Worm (Caenorhabditis elegans) whole organism, L1 larva: ENCODE results near the gene T28F3.11.

ENCODE experiments used
- C04F5.9 ChIP-seq: sonication (generic microtip); optimal IDR thresholded peaks from 2 replicates; lab custom pipeline; 2016; ENCODE audit warnings: missing genetic modification characterization, missing compliant biosample characterization
- C34B4.2 ChIP-seq: sonication (generic microtip); optimal IDR thresholded peaks from 2 replicates; lab custom pipeline; 2017; ENCODE audit warnings: mild to moderate bottlenecking, missing genetic modification characterization, missing compliant biosample characterization
- Y116A8C.19 ChIP-seq: sonication (generic microtip); optimal IDR thresholded peaks from 2 replicates; lab custom pipeline; 2016; ENCODE audit warnings: missing compliant biosample characterization, missing genetic modification characterization, borderline replicate concordance
- aha-1 ChIP-seq: fragments of 150-350 bp; optimal IDR thresholded peaks from 2 replicates; lab custom pipeline; 2014; ENCODE audit warnings: missing biosample characterization, missing genetic modification characterization
- alr-1 ChIP-seq: fragments of 200-800 bp; sonication (Bioruptor generic); optimal IDR thresholded peaks from 2 replicates; lab custom pipeline; 2018; ENCODE audit warnings: borderline replicate concordance, mild to moderate bottlenecking, missing genetic modification characterization, missing compliant biosample characterization
- ama-1 ChIP-seq: fragments of 150-350 bp; optimal IDR thresholded peaks from 2 replicates; lab custom pipeline; 2014
- ceh-63 ChIP-seq: fragments of 200-800 bp; sonication (Bioruptor generic); optimal IDR thresholded peaks from 2 replicates; lab custom pipeline; 2018; ENCODE audit warnings: mild to moderate bottlenecking, missing genetic modification characterization, missing compliant biosample characterization
- ceh-82 ChIP-seq, 3 experiments: fragments of 150-350 bp in 1 of 3; sonication (generic microtip) in 2 of 3; optimal IDR thresholded peaks; 2 replicates each; lab custom pipeline; 2014 to 2017; ENCODE audit warnings: missing biosample characterization in 3 of 3, missing genetic modification characterization in 3 of 3
- ceh-88 ChIP-seq: fragments of 200-800 bp; sonication (Bioruptor generic); IDR thresholded peaks from 2 replicates; pipeline ENCODE4 v1.3.6; 2022; ENCODE audit warnings: missing genetic modification characterization, missing compliant biosample characterization
- ces-1 ChIP-seq: fragments of 150-350 bp; optimal IDR thresholded peaks from 2 replicates; lab custom pipeline; 2014; ENCODE audit warnings: missing biosample characterization, missing genetic modification reagents, missing genetic modification characterization
- dpl-1 ChIP-seq, 3 experiments: fragments of 150-350 bp in 2 of 3; sonication (generic microtip) in 1 of 3; optimal IDR thresholded peaks; 2 replicates each; lab custom pipeline; 2014 to 2017; ENCODE audit warnings: missing biosample characterization in 3 of 3, missing genetic modification characterization in 3 of 3, missing genetic modification reagents in 3 of 3
- efl-1 ChIP-seq, 4 experiments: fragments of 150-350 bp; optimal IDR thresholded peaks in 3 of 4; peaks in 1 of 4; 1 replicate in 1 of 4; 2 replicates in 3 of 4; lab custom pipeline; 2014; ENCODE audit warnings: missing biosample characterization in 2 of 4, missing genetic modification characterization in 2 of 4, missing genetic modification reagents in 2 of 4
- egl-13 ChIP-seq: sonication (generic microtip); optimal IDR thresholded peaks from 2 replicates; lab custom pipeline; 2016; ENCODE audit warnings: missing genotype, missing genetic modification reagents, missing genetic modification characterization, missing compliant biosample characterization
- elt-2 ChIP-seq: sonication (generic microtip); optimal IDR thresholded peaks from 2 replicates; lab custom pipeline; 2016; ENCODE audit warnings: missing genetic modification characterization, mild to moderate bottlenecking, inconsistent platforms, missing compliant biosample characterization, missing genetic modification reagents
- elt-3 ChIP-seq, 6 experiments: fragments of 150-350 bp in 1 of 6; sonication (generic microtip); optimal IDR thresholded peaks; 2 replicates each; lab custom pipeline; 2017 to 2018; ENCODE audit warnings: missing biosample characterization in 6 of 6, missing genetic modification characterization in 6 of 6, inconsistent platforms in 1 of 6
- ets-5 ChIP-seq: fragments of 200-800 bp; sonication (Bioruptor generic); IDR thresholded peaks from 2 replicates; pipeline ENCODE4 v1.3.6; 2022; ENCODE audit warnings: missing genetic modification characterization, missing compliant biosample characterization
- fkh-4 ChIP-seq: sonication (generic microtip); optimal IDR thresholded peaks from 2 replicates; lab custom pipeline; 2016; ENCODE audit warnings: missing compliant biosample characterization, missing genetic modification characterization, borderline replicate concordance
- fkh-8 ChIP-seq: sonication (generic microtip); optimal IDR thresholded peaks from 2 replicates; lab custom pipeline; 2016; ENCODE audit warnings: mild to moderate bottlenecking, missing genetic modification characterization, missing compliant biosample characterization
- hlh-17 ChIP-seq: fragments of 200-800 bp; sonication (Bioruptor generic); optimal IDR thresholded peaks from 2 replicates; lab custom pipeline; 2018; ENCODE audit warnings: missing genetic modification characterization, mild to moderate bottlenecking, missing compliant biosample characterization, moderate library complexity, borderline replicate concordance
- isw-1 ChIP-seq: fragments of 200-800 bp; sonication (Bioruptor generic); IDR thresholded peaks from 2 replicates; pipeline ENCODE4 v1.3.6; 2022; ENCODE audit warnings: missing genetic modification characterization, missing compliant biosample characterization
- jun-1 ChIP-seq: fragments of 150-350 bp; optimal IDR thresholded peaks from 2 replicates; lab custom pipeline; 2014; ENCODE audit warnings: missing biosample characterization, missing genetic modification reagents, missing genetic modification characterization
- lin-13 ChIP-seq: fragments of 150-350 bp; optimal IDR thresholded peaks from 2 replicates; lab custom pipeline; 2014; ENCODE audit warnings: missing biosample characterization, missing genetic modification reagents, missing genetic modification characterization
- lin-14 ChIP-seq: fragments of 200-800 bp; sonication (Bioruptor generic); optimal IDR thresholded peaks from 2 replicates; lab custom pipeline; 2018; ENCODE audit warnings: mild to moderate bottlenecking, missing genetic modification characterization, moderate library complexity, missing compliant biosample characterization
- lin-35 ChIP-seq, 2 experiments: fragments of 150-350 bp; optimal IDR thresholded peaks; 2 replicates each; lab custom pipeline; 2014; ENCODE audit warnings: missing biosample characterization in 2 of 2, missing genetic modification characterization in 2 of 2, missing genetic modification reagents in 2 of 2
- lin-39 ChIP-seq: fragments of 150-350 bp; optimal IDR thresholded peaks from 2 replicates; lab custom pipeline; 2014; ENCODE audit warnings: missing biosample characterization, missing genetic modification reagents, missing genetic modification characterization
- lsy-2 ChIP-seq, 2 experiments: fragments of 150-350 bp; optimal IDR thresholded peaks; 2 replicates each; lab custom pipeline; 2014; ENCODE audit warnings: missing biosample characterization in 2 of 2, missing genetic modification characterization in 2 of 2
- mab-9 ChIP-seq: fragments of 200-800 bp; sonication (Bioruptor generic); IDR thresholded peaks from 2 replicates; pipeline ENCODE4 v1.3.6; 2022; ENCODE audit warnings: missing genetic modification reagents, missing genetic modification characterization, missing compliant biosample characterization
- mdl-1 ChIP-seq, 2 experiments: fragments of 150-350 bp; optimal IDR thresholded peaks; 2 replicates each; lab custom pipeline; 2014 to 2017; ENCODE audit warnings: missing biosample characterization in 2 of 2, missing genetic modification characterization in 2 of 2, inconsistent platforms in 1 of 2
- mep-1 ChIP-seq: fragments of 150-350 bp; optimal IDR thresholded peaks from 2 replicates; lab custom pipeline; 2014; ENCODE audit warnings: missing biosample characterization, missing genetic modification characterization
- nhr-11 ChIP-seq: fragments of 150-350 bp; optimal IDR thresholded peaks from 2 replicates; lab custom pipeline; 2014; ENCODE audit warnings: missing biosample characterization, missing genetic modification characterization
- nhr-19 ChIP-seq: fragments of 200-800 bp; sonication (Bioruptor generic); conservative IDR thresholded peaks from 2 replicates; pipeline ENCODE4 v1.3.6; 2022; ENCODE audit warnings: missing genetic modification characterization, missing compliant biosample characterization
- nhr-20 ChIP-seq: sonication (generic microtip); optimal IDR thresholded peaks from 2 replicates; lab custom pipeline; 2016; ENCODE audit warnings: mild to moderate bottlenecking, missing genetic modification characterization, missing compliant biosample characterization
- nhr-47 ChIP-seq: sonication (generic microtip); optimal IDR thresholded peaks from 2 replicates; lab custom pipeline; 2016; ENCODE audit warnings: mild to moderate bottlenecking, missing genetic modification characterization, moderate library complexity, missing compliant biosample characterization
- nhr-71 ChIP-seq: sonication (generic microtip); optimal IDR thresholded peaks from 2 replicates; lab custom pipeline; 2016; ENCODE audit warnings: mild to moderate bottlenecking, missing genetic modification characterization, moderate library complexity, missing compliant biosample characterization
- nhr-85 ChIP-seq: sonication (generic microtip); peaks from one replicate; lab custom pipeline; 2016; ENCODE audit warnings: missing genetic modification characterization, inconsistent platforms, missing compliant biosample characterization
- nhr-90 ChIP-seq: sonication (generic microtip); optimal IDR thresholded peaks from 2 replicates; lab custom pipeline; 2016; ENCODE audit warnings: mild to moderate bottlenecking, missing genetic modification characterization, missing compliant biosample characterization; ENCODE audit not compliant: poor library complexity
- snpc-4 ChIP-seq: fragments of 150-350 bp; optimal IDR thresholded peaks from 2 replicates; lab custom pipeline; 2014; ENCODE audit warnings: missing biosample characterization, missing genetic modification characterization
- sptf-1 ChIP-seq: fragments of 150-350 bp; optimal IDR thresholded peaks from 2 replicates; lab custom pipeline; 2014; ENCODE audit warnings: missing biosample characterization, missing genetic modification characterization
- sup-37 ChIP-seq: fragments of 200-800 bp; sonication (Bioruptor generic); optimal IDR thresholded peaks from 2 replicates; lab custom pipeline; 2018; ENCODE audit warnings: mild to moderate bottlenecking, missing genetic modification characterization, missing compliant biosample characterization
- unc-130 ChIP-seq: fragments of 150-350 bp; optimal IDR thresholded peaks from 2 replicates; lab custom pipeline; 2017; ENCODE audit warnings: missing biosample characterization, missing genetic modification characterization, inconsistent platforms
- unc-30 ChIP-seq: sonication (generic microtip); optimal IDR thresholded peaks from 2 replicates; lab custom pipeline; 2017; ENCODE audit warnings: missing biosample characterization, missing genetic modification characterization
- unc-62 ChIP-seq: fragments of 150-350 bp; optimal IDR thresholded peaks from 2 replicates; lab custom pipeline; 2014; ENCODE audit warnings: missing biosample characterization, missing genetic modification reagents, missing genetic modification characterization
- unc-98 ChIP-seq: fragments of 200-800 bp; sonication (Bioruptor generic); IDR thresholded peaks from 2 replicates; pipeline ENCODE4 v1.3.6; 2022; ENCODE audit warnings: missing genetic modification characterization, missing compliant biosample characterization
- xbp-1 ChIP-seq: sonication (generic microtip); optimal IDR thresholded peaks from 2 replicates; lab custom pipeline; 2016; ENCODE audit warnings: missing genetic modification characterization, missing compliant biosample characterization

The T28F3.11 gene

DNA sequence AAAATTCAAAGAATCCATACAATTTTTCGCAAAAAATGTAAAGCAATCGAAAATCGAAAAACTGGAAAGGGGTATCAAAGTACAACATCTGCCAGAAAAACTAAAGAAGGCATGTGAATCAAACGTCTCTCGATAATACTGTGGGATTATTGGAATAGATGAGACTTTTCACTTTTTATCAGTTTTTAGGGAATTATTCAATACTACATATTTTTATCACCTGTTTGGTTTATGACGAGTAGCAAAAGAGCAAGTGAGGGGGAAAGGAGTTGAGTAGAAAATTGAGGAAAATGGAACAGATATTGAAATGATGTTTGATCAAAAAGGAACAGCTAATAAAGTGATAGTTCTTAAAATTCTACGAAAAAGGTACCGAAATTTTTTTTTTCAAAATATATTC, 1.6 kb upstream of the T28F3.11 start:
- TF ChIP-seq sup-37 (GFP tag; lab: Kevin White, UChicago) (no peak), elt-2 (peak; percentile 41)
- TF ChIP-seq, all 84 proteins: peak for 1

DNA sequence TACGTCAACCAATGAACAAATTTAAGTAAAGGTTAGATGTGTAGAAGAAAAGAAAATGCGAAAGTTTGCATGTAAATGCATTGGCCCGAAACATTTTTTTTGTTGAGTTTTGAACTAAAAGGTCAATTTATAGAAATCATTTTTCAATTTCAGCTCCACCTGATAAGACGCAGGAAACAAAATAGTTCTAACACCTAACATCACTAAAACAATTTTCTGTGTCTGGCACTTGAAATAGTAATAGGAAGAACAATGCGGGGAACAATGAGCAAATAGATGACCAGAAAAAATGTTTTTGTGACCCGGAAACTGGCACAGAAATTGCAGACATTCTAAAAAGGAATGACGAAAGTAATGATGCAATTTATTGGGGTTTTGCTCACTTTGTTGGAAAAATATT, 871 bp upstream of the T28F3.11 start:
- TF ChIP-seq ces-1 (GFP tag; lab: Kevin White, UChicago): no peak
- no peak for TF ChIP-seq fkh-8 (tag; lab: Kevin White, UChicago)
- peak; percentile 9 for TF ChIP-seq elt-2
- no peak for TF ChIP-seq dpl-1 (GFP tag; optimal IDR thresholded peaks at IDR 0.05; lab: Kevin White, UChicago)
- peak in 1 of 2 experiments; percentile 21 for TF ChIP-seq lin-35 (GFP tag; optimal IDR thresholded peaks at IDR 0.05; lab: Kevin White, UChicago)
- TF ChIP-seq isw-1 (GFP tag; lab: Robert Waterston, UW): no peak

ce11 chrIV:17287908-17288675, 3.4 kb downstream of the T28F3.11 start, which contains the start of gene zipt-7.1:
Gene zipt-7.1, minus strand, starts transcription at chrIV:17288139.
- TF ChIP-seq ama-1 (lab: Kevin White, UChicago): no peak
- no peak for TF ChIP-seq efl-1 (optimal IDR thresholded peaks at IDR 0.05; lab: Kevin White, UChicago)
- TF ChIP-seq efl-1 (GFP tag; optimal IDR thresholded peaks at IDR 0.05 in 1 of 2; lab: Kevin White, UChicago): peak in 1 of 2 experiments; percentile 57
- peak; percentile 58 for TF ChIP-seq xbp-1 (tag; lab: Kevin White, UChicago)

- TF ChIP-seq C34B4.2 (no peak), hlh-17 (GFP tag; lab: Kevin White, UChicago) (no peak), ceh-88 (no peak), lin-39 (tag; lab: Kevin White, UChicago) (no peak), lsy-2 (tag; optimal IDR thresholded peaks at IDR 0.05; lab: Kevin White, UChicago) (peak in 1 of 2 experiments; percentile 59), nhr-19 (no peak), mab-9 (GFP tag; lab: Robert Waterston, UW) (no peak), nhr-90 (tag; lab: Kevin White, UChicago) (no peak), nhr-20 (tag; lab: Kevin White, UChicago) (no peak), ceh-82 (tag; optimal IDR thresholded peaks at IDR 0.05; lab: Kevin White, UChicago) (peak in 2 of 3 experiments; percentile 5 to 37), aha-1 (tag; lab: Kevin White, UChicago) (no peak), fkh-4 (tag; lab: Kevin White, UChicago) (no peak), C04F5.9 (tag; lab: Kevin White, UChicago) (no peak), alr-1 (tag; lab: Kevin White, UChicago) (no peak), lin-14 (GFP tag; lab: Kevin White, UChicago) (peak; percentile 76), nhr-85 (tag; lab: Kevin White, UChicago) (no peak), nhr-11 (no peak), mep-1 (tag; lab: Kevin White, UChicago) (no peak), unc-62 (GFP tag; lab: Kevin White, UChicago) (no peak), ets-5 (GFP tag; lab: Robert Waterston, UW) (no peak), jun-1 (tag; lab: Kevin White, UChicago) (no peak), elt-3 (tag; optimal IDR thresholded peaks at IDR 0.05; lab: Kevin White, UChicago) (no peak), Y116A8C.19 (tag; lab: Kevin White, UChicago) (no peak), mdl-1 (tag; optimal IDR thresholded peaks at IDR 0.05; lab: Kevin White, UChicago) (no peak), nhr-71 (tag; lab: Kevin White, UChicago) (peak; percentile 67), ceh-63 (GFP tag; lab: Kevin White, UChicago) (no peak), unc-130 (tag; lab: Kevin White, UChicago) (no peak), unc-30 (tag; lab: Kevin White, UChicago) (no peak), elt-2 (no peak), snpc-4 (no peak), lin-13 (GFP tag; lab: Kevin White, UChicago) (no peak), sptf-1 (no peak), unc-98 (GFP tag; lab: Robert Waterston, UW) (no peak), ces-1 (GFP tag; lab: Kevin White, UChicago) (no peak), nhr-47 (tag; lab: Kevin White, UChicago) (peak; percentile 42), egl-13 (tag; lab: Kevin White, UChicago) (peak; percentile 65), sup-37 (GFP tag; lab: Kevin White, UChicago) (no peak)
These were observed 6.2 kb downstream of the T28F3.11 start for ce11 chrIV:17285263-17285662.
